Fruit fly (Drosophila melanogaster) whole organism, wandering third instar larva: ENCODE measurements around the gene SNRPG.

Source experiments
- Abd-B ChIP-seq: fragments of >200 bp; optimal IDR thresholded peaks from 2 replicates; lab custom pipeline; 2017; ENCODE audit warnings: missing biosample characterization, missing genetic modification characterization
- Dfd ChIP-seq: fragments of >200 bp; optimal IDR thresholded peaks from 2 replicates; lab custom pipeline; 2017; ENCODE audit warnings: missing biosample characterization, missing genetic modification characterization
- Dif ChIP-seq: fragments of 200-275, 200-300 bp; sonication (Bioruptor generic); optimal IDR thresholded peaks from 2 replicates; lab custom pipeline; 2018; ENCODE audit warnings: missing biosample characterization, missing genetic modification characterization; ENCODE audit not compliant: partially characterized antibody
- OdsH ChIP-seq: fragments of 200-800 bp; sonication (Bioruptor generic); optimal IDR thresholded peaks from 2 replicates; lab custom pipeline; 2016; ENCODE audit warnings: missing biosample characterization, mild to moderate bottlenecking, missing genetic modification characterization
- br ChIP-seq: fragments of 200-800 bp; sonication (Bioruptor generic); optimal IDR thresholded peaks from 2 replicates; lab custom pipeline; 2016; ENCODE audit warnings: missing biosample characterization, missing genetic modification characterization
- h ChIP-seq: fragments of 200-800 bp; sonication (Bioruptor generic); optimal IDR thresholded peaks from 3 replicates; lab custom pipeline; 2016; ENCODE audit warnings: missing biosample characterization, mild to moderate bottlenecking, missing genetic modification characterization
- pan ChIP-seq: fragments of >200 bp; optimal IDR thresholded peaks from 2 replicates; lab custom pipeline; 2017
- usp ChIP-seq: fragments of >200 bp; optimal IDR thresholded peaks from 2 replicates; lab custom pipeline; 2017; ENCODE audit warnings: missing biosample characterization, missing genetic modification characterization

dm6 chrX:16688106-16688459, 47.9 kb upstream of the SNRPG start:
- TF ChIP-seq Dfd (GFP tag; lab: Kevin White, UChicago): no peak
- no peak for TF ChIP-seq usp (GFP tag; lab: Kevin White, UChicago)
- no peak for TF ChIP-seq Dif
- TF ChIP-seq h (GFP tag; lab: Kevin White, UChicago): no peak
- no peak for TF ChIP-seq br (GFP tag; lab: Kevin White, UChicago)
- TF ChIP-seq Abd-B (GFP tag; lab: Kevin White, UChicago): no peak
- no peak for TF ChIP-seq pan
- TF ChIP-seq OdsH (GFP tag; lab: Kevin White, UChicago): no peak
